Fruit fly (Drosophila melanogaster) whole organism, prepupa: Measurements from ENCODE around the gene hoe2.

ENCODE experiments used
- CG11294 ChIP-seq: fragments of 200-800 bp; sonication (Bioruptor generic); IDR thresholded peaks from 2 replicates; pipeline ENCODE4 v1.3.6; 2022; ENCODE audit warnings: missing biosample characterization, missing genetic modification characterization
- CG11762 ChIP-seq: fragments of 200-800 bp; sonication (Bioruptor generic); optimal IDR thresholded peaks from 3 replicates; lab custom pipeline; 2016; ENCODE audit warnings: missing biosample characterization, missing genetic modification characterization; ENCODE audit not compliant: insufficient read depth
- CG15336 ChIP-seq: fragments of 200-800 bp; sonication (Bioruptor generic); IDR thresholded peaks from 2 replicates; pipeline ENCODE4 v1.3.6; 2022; ENCODE audit warnings: missing biosample characterization, missing genetic modification characterization
- Ets21C ChIP-seq: fragments of 200-800 bp; sonication (Bioruptor generic); optimal IDR thresholded peaks from 3 replicates; lab custom pipeline; 2016; ENCODE audit warnings: missing biosample characterization, missing genetic modification characterization
- Ets96B ChIP-seq: fragments of 200-800 bp; optimal IDR thresholded peaks from 2 replicates; lab custom pipeline; 2019; ENCODE audit warnings: missing biosample characterization, mild to moderate bottlenecking, missing genetic modification characterization, moderate library complexity
- Met ChIP-seq: fragments of 200-800 bp; sonication (Bioruptor generic); optimal IDR thresholded peaks from 3 replicates; lab custom pipeline; 2016; ENCODE audit warnings: missing biosample characterization, missing genetic modification characterization
- Sox102F ChIP-seq: fragments of 200-800 bp; sonication (Bioruptor generic); optimal IDR thresholded peaks from 2 replicates; lab custom pipeline; 2016; ENCODE audit warnings: missing biosample characterization, mild to moderate bottlenecking, missing genetic modification characterization
- fd59A ChIP-seq: fragments of 200-800 bp; sonication (Bioruptor generic); optimal IDR thresholded peaks from 2 replicates; lab custom pipeline; 2017; ENCODE audit warnings: missing biosample characterization, mild to moderate bottlenecking, missing genetic modification characterization, missing genetic modification reagents
- pdm3 ChIP-seq: fragments of 200-800 bp; sonication (Bioruptor generic); optimal IDR thresholded peaks from 3 replicates; lab custom pipeline; 2016; ENCODE audit warnings: missing biosample characterization, missing genetic modification characterization

DNA sequence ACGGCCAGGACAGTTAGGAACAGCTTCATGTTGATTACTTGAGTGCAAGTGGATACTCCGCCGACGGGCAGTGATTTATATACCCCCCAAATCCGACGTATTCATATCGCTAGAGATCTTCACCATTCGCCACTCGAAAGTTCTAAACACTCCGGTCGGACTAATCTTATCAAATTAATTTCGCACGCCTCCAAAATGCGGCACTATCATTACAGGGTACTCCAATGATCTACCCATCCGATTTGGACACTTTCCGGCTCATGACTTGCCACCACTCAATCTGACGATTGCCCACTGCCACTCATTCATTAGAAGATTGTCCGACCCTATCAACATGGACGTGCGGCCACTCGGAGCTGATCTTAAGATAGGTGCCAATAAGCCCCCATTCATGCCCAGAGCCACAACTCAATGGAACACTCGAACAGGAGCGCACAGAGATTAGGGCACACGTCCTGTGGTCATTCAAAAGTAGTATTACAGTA is 16.9 kb upstream of the hoe2 start, which contains the start of gene Jon25Bii:
- TF ChIP-seq pdm3: no peak
- TF ChIP-seq Ets21C: no peak
- no peak for TF ChIP-seq fd59A
- TF ChIP-seq Ets96B: no peak
- no peak for TF ChIP-seq Sox102F (GFP tag; lab: Kevin White, UChicago)
- TF ChIP-seq CG11762 (GFP tag; lab: Kevin White, UChicago): no peak
- TF ChIP-seq Met (GFP tag; lab: Kevin White, UChicago): no peak
- TF ChIP-seq CG11294 (GFP tag; lab: Robert Waterston, UW): no peak
- no peak for TF ChIP-seq CG15336 (GFP tag; lab: Robert Waterston, UW)
